Worm (Caenorhabditis elegans) whole organism, mixed stage, embryonic: ENCODE data around the gene dpy-21.
"Not testable (repeated sequence)": the region's sequence is repeated elsewhere in the genome, so short reads cannot be mapped to it uniquely, and the experiment has no call there.

Experiments
- blmp-1 ChIP-seq: fragments of 150-350 bp; optimal IDR thresholded peaks from 2 replicates; lab custom pipeline; 2014; ENCODE audit warnings: missing biosample characterization, missing genetic modification characterization
- ceh-43 ChIP-seq: fragments of 200-800 bp; sonication (Bioruptor generic); optimal IDR thresholded peaks from 2 replicates; lab custom pipeline; 2018; ENCODE audit warnings: mild to moderate bottlenecking, missing genetic modification characterization, moderate library complexity, missing compliant biosample characterization
- ceh-83 ChIP-seq: fragments of 200-800 bp; sonication (Bioruptor generic); optimal IDR thresholded peaks from 2 replicates; lab custom pipeline; 2018; ENCODE audit warnings: mild to moderate bottlenecking, missing genetic modification characterization, missing compliant biosample characterization
- cnd-1 ChIP-seq: fragments of 200-800 bp; sonication (Bioruptor generic); optimal IDR thresholded peaks from 2 replicates; lab custom pipeline; 2018; ENCODE audit warnings: mild to moderate bottlenecking, missing genetic modification characterization, missing compliant biosample characterization
- drap-1 ChIP-seq: fragments of 200-800 bp; sonication (Bioruptor generic); optimal IDR thresholded peaks from 3 replicates; lab custom pipeline; 2018; ENCODE audit warnings: mild to moderate bottlenecking, missing genetic modification characterization, missing compliant biosample characterization
- elt-1 ChIP-seq: sonication (generic microtip); optimal IDR thresholded peaks from 2 replicates; lab custom pipeline; 2017; ENCODE audit warnings: missing genetic modification characterization, mild to moderate bottlenecking, missing compliant biosample characterization, antibody characterized with exemption, moderate library complexity, borderline replicate concordance; ENCODE audit not compliant: insufficient read depth
- ham-2 ChIP-seq: fragments of 200-800 bp; sonication (Bioruptor generic); optimal IDR thresholded peaks from 2 replicates; lab custom pipeline; 2018; ENCODE audit warnings: mild to moderate bottlenecking, missing genetic modification characterization, missing compliant biosample characterization
- lin-13 ChIP-seq: fragments of 150-350 bp; optimal IDR thresholded peaks from 2 replicates; lab custom pipeline; 2014; ENCODE audit warnings: missing biosample characterization, missing genetic modification characterization
- lin-32 ChIP-seq: fragments of 200-800 bp; sonication (Bioruptor generic); optimal IDR thresholded peaks from 2 replicates; lab custom pipeline; 2018; ENCODE audit warnings: mild to moderate bottlenecking, missing genetic modification characterization, missing compliant biosample characterization
- mep-1 ChIP-seq: fragments of 150-350 bp; optimal IDR thresholded peaks from 2 replicates; lab custom pipeline; 2017; ENCODE audit warnings: missing biosample characterization, missing genetic modification reagents, missing genetic modification characterization, inconsistent platforms
- nhr-237 ChIP-seq: fragments of 150-350 bp; optimal IDR thresholded peaks from 2 replicates; lab custom pipeline; 2014; ENCODE audit warnings: missing biosample characterization, missing genetic modification characterization
- nhr-28 ChIP-seq: fragments of 150-350 bp; optimal IDR thresholded peaks from 2 replicates; lab custom pipeline; 2014; ENCODE audit warnings: missing biosample characterization, missing genetic modification characterization
- nhr-76 ChIP-seq: sonication (generic microtip); optimal IDR thresholded peaks from 2 replicates; lab custom pipeline; 2017; ENCODE audit warnings: missing biosample characterization, missing genetic modification characterization
- snpc-4 ChIP-seq: fragments of 150-350 bp; optimal IDR thresholded peaks from 2 replicates; lab custom pipeline; 2014; ENCODE audit warnings: missing biosample characterization, missing genetic modification characterization
- sptf-1 ChIP-seq: sonication (generic microtip); optimal IDR thresholded peaks from 2 replicates; lab custom pipeline; 2017; ENCODE audit warnings: mild to moderate bottlenecking, missing genetic modification characterization, moderate library complexity, missing compliant biosample characterization
- tbx-8 ChIP-seq: fragments of 200-800 bp; sonication (Bioruptor generic); optimal IDR thresholded peaks from 2 replicates; lab custom pipeline; 2018; ENCODE audit warnings: mild to moderate bottlenecking, missing genetic modification characterization, moderate library complexity, missing compliant biosample characterization
- unc-120 ChIP-seq: sonication (generic microtip); optimal IDR thresholded peaks from 2 replicates; lab custom pipeline; 2017; ENCODE audit warnings: missing genetic modification characterization, missing compliant biosample characterization; ENCODE audit not compliant: poor library complexity, severe bottlenecking
- unc-39 ChIP-seq: fragments of 150-350 bp; optimal IDR thresholded peaks from 2 replicates; lab custom pipeline; 2014; ENCODE audit warnings: missing biosample characterization, missing genetic modification characterization
- unc-62 ChIP-seq: fragments of 150-350 bp; optimal IDR thresholded peaks from 2 replicates; lab custom pipeline; 2014; ENCODE audit warnings: missing biosample characterization, missing genetic modification reagents, missing genetic modification characterization
- zip-8 ChIP-seq: fragments of 150-350 bp; optimal IDR thresholded peaks from 2 replicates; lab custom pipeline; 2014; ENCODE audit warnings: missing biosample characterization, missing genetic modification characterization
- ztf-11 ChIP-seq: fragments of 150-350 bp; optimal IDR thresholded peaks from 2 replicates; lab custom pipeline; 2014; ENCODE audit warnings: missing biosample characterization, missing genetic modification characterization

Gene dpy-21

ce11 chrV:17893959-17894358, 55.0 kb downstream of the dpy-21 start, which contains the start of gene C06H5.11:
Gene C06H5.11 (minus strand): TSS chrV:17894059.
- not testable (repeated sequence) for TF ChIP-seq zip-8; drap-1; unc-120 (tag; lab: Kevin White, UChicago)

ce11 chrV:17891317-17891716, 57.7 kb downstream of the dpy-21 start:
- TF ChIP-seq ceh-83 (GFP tag; lab: Kevin White, UChicago) (no peak), snpc-4 (tag; lab: Kevin White, UChicago) (no peak), sptf-1 (tag; lab: Kevin White, UChicago) (no peak), cnd-1 (tag; lab: Kevin White, UChicago) (no peak), ceh-43 (GFP tag; lab: Kevin White, UChicago) (no peak), elt-1 (no peak), nhr-76 (tag; lab: Kevin White, UChicago) (no peak), nhr-28 (tag; lab: Kevin White, UChicago) (no peak)

- TF ChIP-seq mep-1 (no peak), lin-13 (tag; lab: Kevin White, UChicago) (no peak), lin-32 (GFP tag; lab: Kevin White, UChicago) (no peak), zip-8 (no peak), unc-39 (tag; lab: Kevin White, UChicago) (no peak), nhr-237 (tag; lab: Kevin White, UChicago) (no peak), ztf-11 (tag; lab: Kevin White, UChicago) (no peak), blmp-1 (tag; lab: Kevin White, UChicago) (no peak), tbx-8 (no peak), ham-2 (GFP tag; lab: Kevin White, UChicago) (no peak), nhr-28 (tag; lab: Kevin White, UChicago) (no peak), unc-62 (GFP tag; lab: Kevin White, UChicago) (no peak), sptf-1 (tag; lab: Kevin White, UChicago) (no peak), elt-1 (no peak), nhr-76 (tag; lab: Kevin White, UChicago) (no peak), snpc-4 (tag; lab: Kevin White, UChicago) (no peak)
Observed at ce11 chrV:17888939-17889338, 60.1 kb downstream of the dpy-21 start, which contains the start of gene C06H5.6. Gene C06H5.6 (minus strand): TSS chrV:17888984.
